Fruit fly (Drosophila melanogaster) whole organism, larva: ENCODE measurements around the gene Dpck.

Experiments used
- noc ChIP-seq: fragments of 200-800 bp; sonication (Bioruptor generic); optimal IDR thresholded peaks from 3 replicates; lab custom pipeline; 2019; ENCODE audit warnings: missing biosample characterization, mild to moderate bottlenecking, missing genetic modification characterization, moderate library complexity

Gene Dpck

DNA sequence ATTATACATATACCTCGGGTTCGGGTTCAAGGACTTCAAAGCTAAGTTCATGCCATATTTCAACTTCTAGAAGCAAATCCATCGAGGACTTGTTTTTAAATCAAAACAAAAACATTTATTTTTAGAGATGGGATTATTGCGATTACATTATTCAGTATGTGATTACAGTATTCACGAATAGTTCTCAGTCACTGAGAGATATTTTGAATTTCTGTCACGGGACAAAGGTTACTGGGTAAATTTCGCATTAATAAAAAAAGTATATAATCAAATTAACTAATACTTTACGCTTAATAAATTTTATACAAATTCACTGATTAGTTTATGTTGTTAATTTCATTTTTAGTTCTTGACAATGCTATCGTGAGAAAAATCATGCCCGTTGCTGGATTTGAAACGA, 11.6 kb downstream of the Dpck start:
- TF ChIP-seq noc (tag; lab: Kevin White, UChicago), result no peak

DNA sequence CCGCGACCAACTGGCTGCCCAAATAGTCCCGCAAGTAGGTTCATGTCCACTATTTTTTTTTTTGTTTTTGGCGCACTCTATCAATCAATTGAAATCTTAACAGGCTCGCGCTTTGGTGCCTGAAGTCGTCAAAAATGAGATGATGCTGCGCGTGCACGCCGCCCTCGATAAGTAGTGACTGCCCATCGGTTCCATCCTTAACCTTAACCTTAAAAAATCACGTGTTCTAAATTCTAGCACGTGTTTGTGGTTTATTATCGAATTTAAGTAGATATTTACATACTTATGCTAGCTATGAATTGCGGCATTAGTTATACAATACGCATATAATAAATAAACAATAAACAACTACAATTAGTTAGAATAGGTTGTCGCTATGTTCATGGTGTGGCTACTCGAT, 12.4 kb downstream of the Dpck start:
- TF ChIP-seq noc (tag; lab: Kevin White, UChicago), result no peak

DNA sequence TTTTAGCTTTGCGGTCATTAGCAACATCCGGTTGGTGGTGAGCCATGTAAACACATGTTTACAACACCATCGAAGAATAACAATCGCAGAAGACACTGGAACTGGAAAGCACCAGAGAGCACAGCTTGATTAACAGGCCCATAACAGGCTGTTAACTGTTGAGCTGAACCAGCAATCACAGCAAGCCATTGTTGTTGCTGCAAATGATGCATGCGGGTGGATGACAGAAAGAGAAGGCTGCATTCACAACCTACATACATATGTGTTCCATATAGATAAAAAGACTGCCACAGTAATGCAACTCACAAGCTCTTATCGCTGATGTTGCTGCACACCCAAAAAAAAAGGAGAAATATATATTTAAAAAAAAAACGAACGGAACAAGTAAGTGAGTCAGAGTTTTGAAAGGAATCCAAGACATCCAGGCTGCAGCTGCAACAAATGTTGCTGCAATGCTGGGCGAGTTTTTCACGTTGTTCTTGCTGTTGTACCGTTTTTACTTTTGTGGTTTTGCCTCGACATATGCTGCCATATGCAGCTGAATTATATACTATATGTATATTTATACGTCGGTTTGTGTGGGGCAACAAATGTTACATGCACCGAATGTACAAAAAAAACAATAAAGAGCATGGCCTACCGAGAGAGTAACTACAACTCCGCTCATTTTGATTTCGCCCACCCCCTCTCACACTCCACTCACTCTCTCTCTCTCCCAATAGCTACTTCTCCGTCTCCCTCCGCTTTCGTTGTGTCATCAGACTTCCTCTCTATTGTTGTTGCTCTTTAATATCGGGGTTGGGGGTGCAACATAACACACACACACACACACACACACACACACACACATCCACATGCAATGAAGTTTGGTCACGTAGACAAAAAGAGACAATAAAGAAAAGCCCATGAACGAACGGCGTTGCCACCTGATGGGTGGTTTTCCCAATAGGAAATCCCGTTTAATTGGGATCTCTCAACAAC, 21.2 kb downstream of the Dpck start:
- TF ChIP-seq noc (tag; lab: Kevin White, UChicago), result no peak

DNA sequence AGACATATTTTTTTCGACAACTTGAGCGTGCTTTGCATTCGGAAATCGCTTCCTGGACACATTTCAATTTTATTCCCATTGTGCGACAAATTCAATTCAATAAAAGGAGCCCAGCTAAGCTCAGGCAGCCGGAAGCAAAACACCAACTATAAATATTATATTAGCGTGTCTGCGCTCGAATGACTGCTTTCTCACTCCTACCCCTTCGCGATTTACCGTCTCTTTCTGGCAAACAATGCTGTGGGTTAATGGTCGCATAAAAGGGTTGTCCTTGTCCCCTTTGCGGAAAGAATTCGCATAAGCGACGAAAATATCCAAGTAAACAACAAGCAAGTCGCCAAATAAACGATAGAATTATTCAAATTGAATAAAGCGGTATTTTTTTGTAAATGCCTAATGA, 22.3 kb downstream of the Dpck start:
- no peak for TF ChIP-seq noc (tag; lab: Kevin White, UChicago)

DNA sequence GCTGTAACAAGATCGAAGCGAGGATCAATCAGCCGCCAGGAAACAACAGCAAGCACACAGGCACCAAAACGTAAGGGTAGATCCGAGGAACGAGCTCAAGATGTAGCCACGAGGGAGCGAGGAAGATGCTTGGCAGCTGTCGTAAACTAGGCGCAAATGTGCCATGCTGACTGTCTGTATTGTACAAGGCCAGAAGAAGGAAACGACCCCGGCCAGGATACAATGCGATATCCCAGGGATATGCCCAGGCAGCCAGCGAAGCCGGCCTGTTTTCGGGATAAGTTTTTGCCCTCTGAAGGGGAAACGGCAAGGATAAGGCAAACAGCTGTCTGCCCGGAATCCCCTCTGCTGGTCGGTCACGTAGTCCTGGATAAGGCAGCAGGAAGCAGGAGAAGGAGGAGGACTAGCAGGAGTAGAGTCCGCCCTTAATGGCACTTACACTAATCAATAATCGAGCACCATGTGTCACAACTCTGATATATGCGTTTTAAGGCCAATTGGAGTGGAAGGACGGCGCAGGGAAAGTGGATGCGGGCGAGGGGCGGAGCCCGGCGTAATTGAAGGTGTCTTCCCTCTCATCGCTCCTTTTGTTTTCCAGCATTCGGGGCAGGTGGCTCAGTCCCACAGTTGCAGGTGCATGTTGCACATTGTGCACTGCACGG, 23.7 kb downstream of the Dpck start:
- no peak for TF ChIP-seq noc (tag; lab: Kevin White, UChicago)

DNA sequence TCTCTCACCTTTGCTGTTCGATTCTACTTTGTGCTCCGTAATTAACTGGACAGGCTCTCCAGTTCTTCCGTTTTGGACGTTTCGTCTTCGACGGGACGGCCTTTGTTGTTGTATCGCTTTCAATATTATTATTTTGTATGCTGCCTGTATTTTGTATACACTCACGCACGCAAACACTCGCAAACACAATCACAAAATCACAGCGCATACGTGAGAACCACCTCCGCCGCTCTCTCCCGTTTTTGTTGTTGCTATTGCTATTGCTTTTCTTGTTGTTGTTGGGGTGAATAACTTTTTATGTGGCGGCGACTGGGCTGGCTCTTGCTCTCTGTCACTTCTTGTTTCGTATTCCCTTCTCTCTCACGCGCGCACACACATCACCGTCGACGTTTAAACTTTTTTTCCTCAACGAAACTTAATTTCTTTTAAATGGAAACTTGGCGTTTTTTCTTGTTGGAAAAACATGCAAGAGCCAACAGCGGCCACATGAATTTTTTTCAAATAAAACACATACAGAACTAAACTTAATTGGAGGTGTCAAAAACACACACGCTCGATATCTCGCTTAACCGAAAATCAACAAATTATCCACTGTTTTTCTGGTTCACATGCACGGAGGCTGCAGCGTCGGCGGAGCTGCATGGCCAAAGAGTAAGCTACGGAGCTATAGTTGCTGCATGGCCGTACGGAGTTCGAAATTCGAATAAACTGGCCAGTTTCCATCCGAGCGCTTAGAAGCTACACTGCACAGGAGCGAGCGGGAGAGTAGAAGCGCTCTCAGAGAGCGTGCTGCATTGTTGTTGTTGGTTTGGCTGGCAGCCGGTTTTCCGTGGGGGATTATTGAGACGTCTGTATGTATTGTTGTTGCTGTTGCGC, 26.0 kb downstream of the Dpck start:
- TF ChIP-seq noc (tag; lab: Kevin White, UChicago), result peak; percentile 58

DNA sequence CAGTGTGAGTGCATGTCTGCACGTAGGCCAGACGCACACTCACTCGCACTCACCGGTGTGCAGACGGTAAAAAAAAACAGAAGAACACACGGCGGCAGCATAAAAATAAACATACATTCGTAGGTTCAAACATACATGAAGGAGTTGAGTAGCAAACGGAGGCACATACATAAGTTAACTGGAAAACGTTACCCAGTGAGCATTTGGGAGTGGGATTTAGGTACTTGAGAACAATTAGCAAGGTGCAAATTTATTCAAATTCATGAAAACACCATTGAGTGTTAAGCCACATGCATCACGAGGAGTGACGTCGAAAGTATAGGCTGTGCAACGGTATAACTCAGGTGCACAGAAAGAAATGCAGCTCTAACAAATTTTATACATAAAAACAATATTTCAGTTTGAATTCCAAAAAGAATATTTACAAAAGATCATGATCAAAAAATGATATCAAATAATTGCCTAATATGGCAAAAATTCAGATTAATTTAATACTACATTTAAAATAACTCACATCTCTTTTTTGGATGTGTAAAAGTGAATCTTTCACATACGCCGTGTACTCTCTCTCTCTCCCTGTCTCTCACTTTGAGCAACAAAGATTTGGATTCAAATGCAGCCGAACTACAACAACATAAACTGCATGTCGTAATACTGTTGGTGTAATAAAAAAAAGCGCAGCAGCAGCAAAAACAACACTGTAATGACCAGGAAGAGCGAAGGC, 26.8 kb downstream of the Dpck start:
- TF ChIP-seq noc (tag; lab: Kevin White, UChicago), result peak; percentile 5

DNA sequence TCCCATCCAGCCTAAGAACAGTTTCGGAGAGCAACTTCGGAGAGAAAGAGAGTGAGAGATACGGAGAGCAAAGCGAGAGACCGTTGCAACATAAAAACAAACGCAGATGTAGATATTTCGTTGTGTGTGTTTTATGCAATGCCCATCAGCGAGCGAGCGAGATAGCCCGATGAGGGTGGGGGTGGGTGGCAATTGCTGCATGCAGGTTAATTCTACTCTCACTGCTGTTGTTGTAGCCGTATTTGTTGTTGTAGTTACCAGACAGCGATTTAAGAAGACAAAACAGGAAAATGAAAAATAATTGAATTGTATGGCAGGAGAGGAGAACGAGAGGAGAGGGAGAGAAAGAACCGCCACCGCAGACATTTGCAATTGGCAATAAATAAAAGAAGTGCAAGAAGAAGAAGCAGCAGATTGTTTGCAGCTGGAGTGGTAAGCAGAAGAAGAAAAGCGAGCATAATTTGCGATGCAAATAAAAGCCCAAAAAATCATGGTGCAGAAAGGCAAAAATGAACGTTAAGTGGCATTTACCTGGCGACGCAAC, 27.9 kb downstream of the Dpck start:
- no peak for TF ChIP-seq noc (tag; lab: Kevin White, UChicago)

DNA sequence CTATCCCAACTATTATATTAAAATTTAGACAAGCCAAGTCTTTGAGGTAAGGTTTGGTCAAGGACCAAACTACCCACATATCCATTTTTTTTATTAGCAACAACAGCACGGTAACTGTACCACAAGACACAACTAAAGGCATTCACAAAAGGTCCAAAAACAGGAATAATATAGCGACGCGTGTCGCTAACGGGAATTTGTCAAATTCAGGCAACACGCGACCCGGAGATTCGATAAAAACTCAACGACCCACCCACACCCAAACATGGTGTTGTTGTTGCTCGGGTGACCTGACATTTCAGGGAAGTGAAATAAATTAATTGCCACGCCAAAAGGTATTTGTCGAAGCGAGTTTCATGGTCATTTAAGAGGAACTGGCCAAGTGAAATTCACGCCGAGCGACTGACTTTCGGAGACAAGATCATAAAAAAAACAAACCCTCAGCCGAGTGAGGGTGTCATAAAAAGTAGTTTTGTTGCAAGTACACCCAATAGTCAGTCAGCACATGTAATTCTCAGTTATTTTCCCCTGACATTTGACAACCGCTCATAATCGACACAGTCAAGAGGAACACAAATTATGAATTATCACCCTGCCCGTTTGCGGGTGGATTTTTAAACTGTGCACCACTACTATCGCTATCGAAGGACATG, 29.4 kb downstream of the Dpck start:
- no peak for TF ChIP-seq noc (tag; lab: Kevin White, UChicago)

DNA sequence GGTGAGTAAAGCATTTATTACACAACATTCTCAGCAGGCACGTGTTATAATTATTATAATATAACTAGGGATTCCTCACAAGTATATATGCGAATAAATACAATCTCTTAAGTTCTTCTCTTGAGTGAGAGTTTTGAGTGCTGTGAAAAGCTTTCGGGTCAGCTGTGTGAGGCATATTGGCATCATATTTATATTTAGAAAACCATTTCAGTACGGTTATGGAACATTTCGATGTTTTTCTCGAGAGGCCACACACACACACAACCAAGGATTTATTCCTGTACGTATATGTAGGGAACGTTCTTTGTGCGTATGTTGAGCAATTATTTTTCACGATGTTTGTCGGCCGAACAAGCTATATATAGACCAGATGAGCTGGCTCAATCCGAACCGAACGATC, 31.0 kb downstream of the Dpck start:
- TF ChIP-seq noc (tag; lab: Kevin White, UChicago), result no peak

DNA sequence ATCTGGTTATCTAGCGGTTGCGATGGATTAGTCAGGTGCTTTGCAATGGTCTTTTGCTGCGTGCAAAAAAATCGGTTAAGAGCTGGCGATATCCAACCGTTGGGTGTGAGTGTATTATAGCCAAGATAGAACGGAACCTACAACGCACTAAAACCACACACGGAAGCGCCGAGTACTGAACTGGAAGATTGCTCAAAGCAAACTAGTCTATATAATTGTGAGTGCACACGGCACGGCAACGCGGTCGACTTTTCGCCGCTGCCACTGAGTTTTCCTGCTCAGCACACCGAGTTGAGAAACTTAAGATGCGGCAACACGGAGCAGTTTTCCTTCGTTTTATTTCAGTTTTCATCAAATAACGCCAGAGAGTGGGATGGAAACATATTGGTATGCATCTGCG, 34.5 kb downstream of the Dpck start:
- no peak for TF ChIP-seq noc (tag; lab: Kevin White, UChicago)

DNA sequence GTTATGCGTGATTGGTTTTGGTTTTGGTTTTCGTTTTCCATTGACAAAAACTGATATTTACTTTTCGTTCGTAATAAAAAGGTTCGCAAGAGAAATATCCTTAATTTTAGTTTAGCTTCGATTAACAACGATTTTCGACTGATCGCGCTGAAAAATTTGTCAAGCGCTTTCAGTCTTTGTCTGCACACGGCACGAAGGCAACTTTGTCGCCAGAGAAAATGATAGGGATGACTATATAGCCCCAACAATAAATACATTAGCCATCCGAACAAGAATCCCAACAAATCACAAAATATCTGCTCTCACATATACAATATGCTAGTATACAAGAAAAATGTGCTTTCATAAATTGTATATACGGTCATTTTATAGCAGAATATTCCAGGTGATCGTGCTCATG, 35.6 kb downstream of the Dpck start, which contains the start of gene Mlp84B:
Mlp84B (minus strand) TSS at position 143 of the 400 bp plus-strand sequence.
- no peak for TF ChIP-seq noc (tag; lab: Kevin White, UChicago)

DNA sequence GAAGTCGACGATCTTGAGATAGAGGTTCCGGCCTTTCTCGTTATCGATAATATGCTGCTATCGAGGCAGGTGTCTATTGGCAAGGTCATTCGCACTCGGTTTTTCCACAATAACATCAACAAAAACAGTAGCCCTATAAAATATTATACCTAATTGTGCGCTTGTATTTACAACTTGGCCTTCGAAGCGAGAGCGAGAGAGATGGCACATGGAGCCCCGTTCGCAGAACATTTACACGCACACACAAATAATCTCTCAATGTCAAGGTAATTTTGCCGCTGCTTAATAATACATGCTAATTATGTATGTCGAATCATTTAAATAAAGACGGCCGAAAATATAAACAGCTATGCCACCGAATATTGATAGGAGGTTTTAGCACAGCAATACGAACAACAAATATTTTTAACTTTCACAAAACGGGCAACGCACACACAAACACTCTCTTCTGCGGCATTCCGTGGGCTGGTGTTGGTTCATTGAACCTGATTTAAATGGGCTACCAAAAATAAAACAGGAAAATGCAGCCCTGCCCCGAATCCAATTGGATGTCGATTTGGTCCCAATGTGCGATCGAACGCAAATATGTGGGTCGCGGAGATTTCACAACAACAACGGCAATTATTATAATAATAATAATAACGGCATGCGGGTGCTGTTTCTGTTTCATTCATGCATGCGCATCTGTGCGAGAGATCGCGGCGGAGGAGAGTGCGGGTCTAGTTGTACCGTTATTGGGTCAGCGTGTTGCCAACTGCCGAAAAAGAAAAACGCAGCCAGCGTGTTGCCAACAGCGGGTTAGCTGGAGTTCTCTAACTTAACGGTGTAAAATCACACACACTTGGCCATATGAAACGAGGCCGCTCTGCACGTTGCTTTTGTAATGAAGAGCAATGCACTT, 40.4 kb downstream of the Dpck start:
- no peak for TF ChIP-seq noc (tag; lab: Kevin White, UChicago)
